Worm (Caenorhabditis elegans) whole organism, L1 larva: ENCODE results near the gene slfl-5.

Experiments
- aha-1 ChIP-seq: fragments of 150-350 bp; optimal IDR thresholded peaks from 2 replicates; lab custom pipeline; 2014; ENCODE audit warnings: missing biosample characterization, missing genetic modification characterization
- ama-1 ChIP-seq: fragments of 150-350 bp; optimal IDR thresholded peaks from 2 replicates; lab custom pipeline; 2014
- ceh-63 ChIP-seq: fragments of 200-800 bp; sonication (Bioruptor generic); optimal IDR thresholded peaks from 2 replicates; lab custom pipeline; 2018; ENCODE audit warnings: mild to moderate bottlenecking, missing genetic modification characterization, missing compliant biosample characterization
- ceh-8 ChIP-seq: fragments of 200-800 bp; sonication (Bioruptor generic); optimal IDR thresholded peaks from 2 replicates; lab custom pipeline; 2018; ENCODE audit warnings: mild to moderate bottlenecking, missing genetic modification characterization, moderate library complexity, missing compliant biosample characterization
- dsc-1 ChIP-seq: sonication (generic microtip); optimal IDR thresholded peaks from 2 replicates; lab custom pipeline; 2016; ENCODE audit warnings: mild to moderate bottlenecking, missing genetic modification characterization, missing compliant biosample characterization
- efl-1 ChIP-seq, 4 experiments: fragments of 150-350 bp; optimal IDR thresholded peaks in 3 of 4; peaks in 1 of 4; 1 replicate in 1 of 4; 2 replicates in 3 of 4; lab custom pipeline; 2014; ENCODE audit warnings: missing biosample characterization in 2 of 4, missing genetic modification characterization in 2 of 4, missing genetic modification reagents in 2 of 4
- egl-13 ChIP-seq: sonication (generic microtip); optimal IDR thresholded peaks from 2 replicates; lab custom pipeline; 2016; ENCODE audit warnings: missing genotype, missing genetic modification reagents, missing genetic modification characterization, missing compliant biosample characterization
- elt-2 ChIP-seq: sonication (generic microtip); optimal IDR thresholded peaks from 2 replicates; lab custom pipeline; 2016; ENCODE audit warnings: missing genetic modification characterization, mild to moderate bottlenecking, inconsistent platforms, missing compliant biosample characterization, missing genetic modification reagents
- fkh-10 ChIP-seq: sonication (generic microtip); optimal IDR thresholded peaks from 2 replicates; lab custom pipeline; 2017; ENCODE audit warnings: missing biosample characterization, missing genetic modification reagents, missing genetic modification characterization
- fkh-8 ChIP-seq: sonication (generic microtip); optimal IDR thresholded peaks from 2 replicates; lab custom pipeline; 2016; ENCODE audit warnings: mild to moderate bottlenecking, missing genetic modification characterization, missing compliant biosample characterization
- irx-1 ChIP-seq: sonication (generic microtip); optimal IDR thresholded peaks from 2 replicates; lab custom pipeline; 2016; ENCODE audit warnings: missing genetic modification characterization, missing compliant biosample characterization
- isw-1 ChIP-seq: fragments of 200-800 bp; sonication (Bioruptor generic); IDR thresholded peaks from 2 replicates; pipeline ENCODE4 v1.3.6; 2022; ENCODE audit warnings: missing genetic modification characterization, missing compliant biosample characterization
- lin-13 ChIP-seq: fragments of 150-350 bp; optimal IDR thresholded peaks from 2 replicates; lab custom pipeline; 2014; ENCODE audit warnings: missing biosample characterization, missing genetic modification reagents, missing genetic modification characterization
- lin-35 ChIP-seq, 2 experiments: fragments of 150-350 bp; optimal IDR thresholded peaks; 2 replicates each; lab custom pipeline; 2014; ENCODE audit warnings: missing biosample characterization in 2 of 2, missing genetic modification characterization in 2 of 2, missing genetic modification reagents in 2 of 2
- lir-3 ChIP-seq: sonication (generic microtip); optimal IDR thresholded peaks from 2 replicates; lab custom pipeline; 2016; ENCODE audit warnings: mild to moderate bottlenecking, missing genetic modification characterization, moderate library complexity, missing compliant biosample characterization; ENCODE audit not compliant: poor library complexity
- mdl-1 ChIP-seq, 2 experiments: fragments of 150-350 bp; optimal IDR thresholded peaks; 2 replicates each; lab custom pipeline; 2014 to 2017; ENCODE audit warnings: missing biosample characterization in 2 of 2, missing genetic modification characterization in 2 of 2, inconsistent platforms in 1 of 2
- mef-2 ChIP-seq: fragments of 150-350 bp; optimal IDR thresholded peaks from 2 replicates; lab custom pipeline; 2014; ENCODE audit warnings: missing biosample characterization, missing genetic modification characterization
- mep-1 ChIP-seq: fragments of 150-350 bp; optimal IDR thresholded peaks from 2 replicates; lab custom pipeline; 2014; ENCODE audit warnings: missing biosample characterization, missing genetic modification characterization
- nhr-20 ChIP-seq: sonication (generic microtip); optimal IDR thresholded peaks from 2 replicates; lab custom pipeline; 2016; ENCODE audit warnings: mild to moderate bottlenecking, missing genetic modification characterization, missing compliant biosample characterization
- nhr-47 ChIP-seq: sonication (generic microtip); optimal IDR thresholded peaks from 2 replicates; lab custom pipeline; 2016; ENCODE audit warnings: mild to moderate bottlenecking, missing genetic modification characterization, moderate library complexity, missing compliant biosample characterization
- nhr-71 ChIP-seq: sonication (generic microtip); optimal IDR thresholded peaks from 2 replicates; lab custom pipeline; 2016; ENCODE audit warnings: mild to moderate bottlenecking, missing genetic modification characterization, moderate library complexity, missing compliant biosample characterization
- nhr-76 ChIP-seq: sonication (generic microtip); optimal IDR thresholded peaks from 2 replicates; lab custom pipeline; 2017; ENCODE audit warnings: missing biosample characterization, missing genetic modification characterization
- nhr-77 ChIP-seq: fragments of 150-350 bp; optimal IDR thresholded peaks from 2 replicates; lab custom pipeline; 2014; ENCODE audit warnings: missing biosample characterization, missing genetic modification characterization
- nhr-84 ChIP-seq: sonication (generic microtip); optimal IDR thresholded peaks from 2 replicates; lab custom pipeline; 2017; ENCODE audit warnings: missing biosample characterization, missing genetic modification characterization
- nhr-85 ChIP-seq: sonication (generic microtip); peaks from one replicate; lab custom pipeline; 2016; ENCODE audit warnings: missing genetic modification characterization, inconsistent platforms, missing compliant biosample characterization
- nhr-90 ChIP-seq: sonication (generic microtip); optimal IDR thresholded peaks from 2 replicates; lab custom pipeline; 2016; ENCODE audit warnings: mild to moderate bottlenecking, missing genetic modification characterization, missing compliant biosample characterization; ENCODE audit not compliant: poor library complexity
- pax-3 ChIP-seq: fragments of 200-800 bp; sonication (Bioruptor generic); optimal IDR thresholded peaks from 2 replicates; lab custom pipeline; 2018; ENCODE audit warnings: mild to moderate bottlenecking, missing genetic modification characterization, moderate library complexity, missing compliant biosample characterization
- rnt-1 ChIP-seq: sonication (generic microtip); optimal IDR thresholded peaks from 2 replicates; lab custom pipeline; 2016; ENCODE audit warnings: mild to moderate bottlenecking, missing genetic modification characterization, moderate library complexity, missing compliant biosample characterization
- skn-1 ChIP-seq: fragments of 150-350 bp; optimal IDR thresholded peaks from 2 replicates; lab custom pipeline; 2014; ENCODE audit warnings: missing biosample characterization, missing genetic modification characterization
- snpc-4 ChIP-seq: fragments of 150-350 bp; optimal IDR thresholded peaks from 2 replicates; lab custom pipeline; 2014; ENCODE audit warnings: missing biosample characterization, missing genetic modification characterization
- snu-23 ChIP-seq: sonication (generic microtip); optimal IDR thresholded peaks from 2 replicates; lab custom pipeline; 2016; ENCODE audit warnings: missing genetic modification characterization, missing compliant biosample characterization
- sup-37 ChIP-seq: fragments of 200-800 bp; sonication (Bioruptor generic); optimal IDR thresholded peaks from 2 replicates; lab custom pipeline; 2018; ENCODE audit warnings: mild to moderate bottlenecking, missing genetic modification characterization, missing compliant biosample characterization
- swsn-7 ChIP-seq: sonication (generic microtip); optimal IDR thresholded peaks from 2 replicates; lab custom pipeline; 2016; ENCODE audit warnings: missing genetic modification characterization, missing compliant biosample characterization
- tbx-2 ChIP-seq: sonication (generic microtip); optimal IDR thresholded peaks from 2 replicates; lab custom pipeline; 2016; ENCODE audit warnings: missing genetic modification characterization, missing compliant biosample characterization
- unc-130 ChIP-seq: fragments of 150-350 bp; optimal IDR thresholded peaks from 2 replicates; lab custom pipeline; 2017; ENCODE audit warnings: missing biosample characterization, missing genetic modification characterization, inconsistent platforms
- unc-30 ChIP-seq: sonication (generic microtip); optimal IDR thresholded peaks from 2 replicates; lab custom pipeline; 2017; ENCODE audit warnings: missing biosample characterization, missing genetic modification characterization
- unc-62 ChIP-seq: fragments of 150-350 bp; optimal IDR thresholded peaks from 2 replicates; lab custom pipeline; 2014; ENCODE audit warnings: missing biosample characterization, missing genetic modification reagents, missing genetic modification characterization
- zag-1 ChIP-seq: fragments of 150-350 bp; optimal IDR thresholded peaks from 2 replicates; lab custom pipeline; 2014; ENCODE audit warnings: missing biosample characterization, missing genetic modification characterization
- zip-4 ChIP-seq: fragments of 200-800 bp; sonication (Bioruptor generic); optimal IDR thresholded peaks from 2 replicates; lab custom pipeline; 2018; ENCODE audit warnings: mild to moderate bottlenecking, missing genetic modification characterization, moderate library complexity, missing compliant biosample characterization
- ztf-4 ChIP-seq: fragments of 150-350 bp; optimal IDR thresholded peaks from 2 replicates; lab custom pipeline; 2014; ENCODE audit warnings: missing biosample characterization, missing genetic modification characterization

Gene slfl-5

DNA sequence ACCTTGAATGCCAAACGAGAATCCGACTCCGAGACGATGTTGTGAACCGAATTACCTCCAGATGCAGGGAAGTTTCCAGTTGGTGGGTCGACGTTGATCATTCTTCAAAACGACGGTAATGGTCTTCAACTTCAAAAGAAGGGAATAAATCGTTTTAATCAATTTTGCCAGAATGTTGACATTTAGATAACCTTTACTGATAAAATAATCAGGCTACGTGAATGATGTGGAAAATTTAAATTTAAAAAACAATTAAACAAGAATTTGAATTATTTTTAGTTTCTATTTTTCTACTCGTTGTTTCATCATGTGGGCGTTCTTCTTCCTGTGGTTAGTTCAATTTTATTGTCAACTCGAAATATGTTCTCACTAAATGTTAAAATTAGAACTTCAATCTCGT is 18.9 kb upstream of the slfl-5 start, which contains the start of gene ssp-35:
ssp-35 (minus strand) TSS at position 101 of the 400 bp plus-strand sequence.
- no peak for TF ChIP-seq nhr-85 (tag; lab: Kevin White, UChicago)
- no peak for TF ChIP-seq efl-1 (optimal IDR thresholded peaks at IDR 0.05; lab: Kevin White, UChicago)
- TF ChIP-seq efl-1 (GFP tag; optimal IDR thresholded peaks at IDR 0.05 in 1 of 2; lab: Kevin White, UChicago), result peak in 1 of 2 experiments; percentile 48
- no peak for TF ChIP-seq nhr-90
- no peak for TF ChIP-seq mdl-1 (tag; optimal IDR thresholded peaks at IDR 0.05; lab: Kevin White, UChicago)

ce11 chrV:12261377-12261776 is 16.5 kb upstream of the slfl-5 start, which contains the start of gene tbb-6:
tbb-6 (plus strand) TSS chrV:12261531.
- TF ChIP-seq nhr-71, result peak; percentile 46
- TF ChIP-seq fkh-8 (tag; lab: Kevin White, UChicago), result no peak
- TF ChIP-seq zip-4 (GFP tag; lab: Kevin White, UChicago), result peak; percentile 75
- TF ChIP-seq skn-1, result peak; percentile 48
- no peak for TF ChIP-seq snu-23
- no peak for TF ChIP-seq efl-1 (optimal IDR thresholded peaks at IDR 0.05; lab: Kevin White, UChicago)
- peak in 1 of 2 experiments; percentile 4 for TF ChIP-seq efl-1 (GFP tag; optimal IDR thresholded peaks at IDR 0.05 in 1 of 2; lab: Kevin White, UChicago)
- no peak for TF ChIP-seq nhr-76
- no peak for TF ChIP-seq mep-1
- no peak for TF ChIP-seq tbx-2 (tag; lab: Kevin White, UChicago)

- TF ChIP-seq lin-13 (GFP tag; lab: Kevin White, UChicago), result no peak
- peak; percentile 40 for TF ChIP-seq dsc-1 (tag; lab: Kevin White, UChicago)
- TF ChIP-seq mef-2 (tag; lab: Kevin White, UChicago), result no peak
- peak; percentile 13 for TF ChIP-seq fkh-8 (tag; lab: Kevin White, UChicago)
- TF ChIP-seq pax-3 (tag; lab: Kevin White, UChicago), result peak; percentile 28
These were observed 14.1 kb upstream of the slfl-5 start, which contains the start of gene ugt-56 for ce11 chrV:12258922-12259321. ugt-56 (plus strand) TSS chrV:12258982.

DNA sequence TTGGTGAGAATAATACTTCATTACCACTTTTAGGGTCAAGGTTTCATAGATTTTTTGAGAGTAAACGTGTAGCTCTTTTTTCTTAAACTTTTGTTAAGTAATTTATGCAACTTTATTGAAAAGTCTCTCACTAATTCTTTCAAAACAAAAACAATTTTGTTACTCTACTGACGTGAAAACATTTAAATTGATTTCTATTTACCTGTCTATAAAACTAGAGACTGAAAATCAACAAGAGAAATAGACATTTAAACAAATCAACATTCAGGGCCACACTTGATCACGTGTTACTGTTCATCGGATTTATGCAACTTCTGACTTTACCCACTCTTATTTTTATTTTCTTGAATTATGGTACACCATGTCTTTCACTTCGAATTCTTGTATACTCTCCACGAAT is 11.6 kb upstream of the slfl-5 start, which contains the start of gene ugt-55:
ugt-55 (plus strand) TSS at position 301 of the 400 bp plus-strand sequence.
- peak; percentile 45 for TF ChIP-seq nhr-85 (tag; lab: Kevin White, UChicago)
- no peak for TF ChIP-seq unc-62 (GFP tag; lab: Kevin White, UChicago)

DNA sequence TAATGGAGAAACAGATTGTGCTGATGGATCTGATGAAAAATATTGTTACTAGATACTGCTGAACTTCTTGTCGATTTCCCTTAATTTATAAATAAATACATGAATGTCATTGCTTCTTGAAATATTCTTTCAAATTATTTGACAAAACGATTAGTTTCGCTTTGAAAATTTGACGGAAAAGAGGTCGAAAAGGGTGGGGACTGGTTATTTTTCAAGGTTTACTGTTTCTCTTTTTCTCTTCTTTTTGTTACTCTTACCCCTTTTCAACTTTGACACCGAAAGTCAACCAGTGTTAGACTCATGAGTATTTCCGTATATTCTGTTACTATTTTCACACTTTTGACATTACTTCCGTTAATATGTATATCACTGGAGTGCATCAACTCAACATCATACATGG is 10.5 kb upstream of the slfl-5 start, which contains the start of gene T04H1.12:
T04H1.12 (plus strand) TSS at position 301 of the 400 bp plus-strand sequence.
- TF ChIP-seq egl-13 (tag; lab: Kevin White, UChicago) (no peak), rnt-1 (no peak), lin-35 (GFP tag; optimal IDR thresholded peaks at IDR 0.05; lab: Kevin White, UChicago) (no peak), ama-1 (lab: Kevin White, UChicago) (no peak), irx-1 (tag; lab: Kevin White, UChicago) (no peak), nhr-90 (no peak), swsn-7 (tag; lab: Kevin White, UChicago) (no peak), elt-2 (tag; lab: Kevin White, UChicago) (no peak), snu-23 (no peak), nhr-20 (tag; lab: Kevin White, UChicago) (no peak), unc-30 (tag; lab: Kevin White, UChicago) (no peak)

DNA sequence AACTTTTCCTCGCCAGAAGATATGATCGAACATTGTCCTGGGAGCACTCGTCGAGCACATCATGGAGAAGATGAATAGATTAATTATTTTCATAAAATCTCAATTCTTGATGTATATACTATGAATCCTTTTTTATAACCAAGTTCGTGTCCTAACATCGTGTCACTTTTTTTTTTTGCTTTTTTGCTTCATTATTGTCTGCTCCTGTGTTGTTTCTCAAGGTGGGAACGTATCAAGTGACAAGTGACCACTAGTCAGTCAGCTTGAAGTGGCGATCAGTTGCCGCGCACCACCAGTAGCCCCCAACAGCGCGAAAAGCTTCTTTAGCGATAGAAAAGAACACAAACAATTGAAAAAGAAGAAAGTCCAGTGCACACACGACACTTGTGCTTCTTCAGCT is 7.4 kb upstream of the slfl-5 start, which contains the start of gene lrx-1:
lrx-1 (plus strand) TSS at position 301 of the 400 bp plus-strand sequence.
- TF ChIP-seq swsn-7 (tag; lab: Kevin White, UChicago) (no peak), lin-13 (GFP tag; lab: Kevin White, UChicago) (no peak), rnt-1 (no peak), unc-130 (no peak), aha-1 (tag; lab: Kevin White, UChicago) (no peak), fkh-10 (no peak), nhr-84 (tag; lab: Kevin White, UChicago) (no peak), sup-37 (GFP tag; lab: Kevin White, UChicago) (no peak), nhr-76 (no peak), isw-1 (GFP tag; lab: Robert Waterston, UW) (no peak), ceh-63 (no peak), ztf-4 (no peak), ceh-8 (no peak), lir-3 (tag; lab: Kevin White, UChicago) (no peak), nhr-47 (no peak), snpc-4 (tag; lab: Kevin White, UChicago) (no peak), nhr-77 (no peak), zag-1 (tag; lab: Kevin White, UChicago) (no peak)
